Fruit fly (Drosophila melanogaster): Measurements from ENCODE around the gene Dab.

- TF ChIP-seq CG15336 (GFP tag; IDR thresholded peaks at IDR 0.05): no peak
- TF ChIP-seq Sox15 (GFP tag; optimal IDR thresholded peaks at IDR 0.05): no peak
Observed at dm6 chr3L:16768001-16768652, 56.2 kb downstream of the Dab start.
